Worm (Caenorhabditis elegans) whole organism, L2 larva: Measurements from ENCODE around the gene gcsh-1.

ENCODE experiments used
- F13H6.1 ChIP-seq: sonication (generic microtip); optimal IDR thresholded peaks from 2 replicates; lab custom pipeline; 2016; ENCODE audit warnings: missing genetic modification characterization, missing compliant biosample characterization
- R02D3.7 ChIP-seq: fragments of 150-350 bp; optimal IDR thresholded peaks from 2 replicates; lab custom pipeline; 2014; ENCODE audit warnings: missing biosample characterization, missing genetic modification characterization
- alr-1 ChIP-seq: fragments of 150-350 bp; optimal IDR thresholded peaks from 2 replicates; lab custom pipeline; 2014; ENCODE audit warnings: missing biosample characterization, missing genetic modification characterization
- ama-1 ChIP-seq: fragments of 150-350 bp; optimal IDR thresholded peaks from 2 replicates; lab custom pipeline; 2018; ENCODE audit warnings: inconsistent platforms
- ceh-16 ChIP-seq: fragments of 150-350 bp; optimal IDR thresholded peaks from 2 replicates; lab custom pipeline; 2014; ENCODE audit warnings: missing biosample characterization, missing genetic modification characterization
- crh-2 ChIP-seq: sonication (generic microtip); optimal IDR thresholded peaks from 2 replicates; lab custom pipeline; 2017; ENCODE audit warnings: missing biosample characterization, missing genetic modification characterization
- dmd-4 ChIP-seq: sonication (generic microtip); optimal IDR thresholded peaks from 2 replicates; lab custom pipeline; 2017; ENCODE audit warnings: missing biosample characterization, missing genetic modification characterization
- egl-27 ChIP-seq: sonication (generic microtip); optimal IDR thresholded peaks from 3 replicates; lab custom pipeline; 2017; ENCODE audit warnings: missing biosample characterization, missing genetic modification reagents, missing genetic modification characterization
- elt-1 ChIP-seq: fragments of 150-350 bp; optimal IDR thresholded peaks from 2 replicates; lab custom pipeline; 2014; ENCODE audit warnings: missing biosample characterization, missing genetic modification characterization
- fos-1 ChIP-seq: fragments of 150-350 bp; optimal IDR thresholded peaks from 2 replicates; lab custom pipeline; 2014; ENCODE audit warnings: missing biosample characterization, missing genetic modification characterization
- gmeb-1 ChIP-seq: fragments of 150-350 bp; optimal IDR thresholded peaks from 2 replicates; lab custom pipeline; 2014; ENCODE audit warnings: missing biosample characterization, missing genetic modification characterization
- lin-13 ChIP-seq: fragments of 150-350 bp; optimal IDR thresholded peaks from 2 replicates; lab custom pipeline; 2014; ENCODE audit warnings: missing biosample characterization, missing genetic modification reagents, missing genetic modification characterization
- lin-39 ChIP-seq: fragments of 150-350 bp; optimal IDR thresholded peaks from 2 replicates; lab custom pipeline; 2014; ENCODE audit warnings: missing biosample characterization, missing genetic modification reagents, missing genetic modification characterization
- nhr-11 ChIP-seq: fragments of 150-350 bp; optimal IDR thresholded peaks from 2 replicates; lab custom pipeline; 2014; ENCODE audit warnings: missing biosample characterization, missing genetic modification characterization
- nhr-129 ChIP-seq: fragments of 150-350 bp; optimal IDR thresholded peaks from 2 replicates; lab custom pipeline; 2014; ENCODE audit warnings: missing biosample characterization, missing genetic modification characterization
- nhr-21 ChIP-seq: fragments of 150-350 bp; optimal IDR thresholded peaks from 2 replicates; lab custom pipeline; 2014; ENCODE audit warnings: missing biosample characterization, missing genetic modification characterization
- nhr-23 ChIP-seq: fragments of 150-350 bp; optimal IDR thresholded peaks from 2 replicates; lab custom pipeline; 2014; ENCODE audit warnings: missing biosample characterization, missing genetic modification reagents, missing genetic modification characterization
- nhr-237 ChIP-seq: fragments of 150-350 bp; optimal IDR thresholded peaks from 2 replicates; lab custom pipeline; 2014; ENCODE audit warnings: missing biosample characterization, missing genetic modification characterization
- nhr-25 ChIP-seq: fragments of 150-350 bp; sonication (generic microtip); optimal IDR thresholded peaks from 3 replicates; lab custom pipeline; 2014; ENCODE audit warnings: missing biosample characterization, missing genetic modification characterization
- nhr-6 ChIP-seq: fragments of 150-350 bp; optimal IDR thresholded peaks from 2 replicates; lab custom pipeline; 2014; ENCODE audit warnings: missing biosample characterization, missing genetic modification characterization
- nhr-77 ChIP-seq: fragments of 150-350 bp; optimal IDR thresholded peaks from 2 replicates; lab custom pipeline; 2014; ENCODE audit warnings: missing biosample characterization, missing genetic modification characterization
- peb-1 ChIP-seq: fragments of 150-350 bp; optimal IDR thresholded peaks from 2 replicates; lab custom pipeline; 2014; ENCODE audit warnings: missing biosample characterization, missing genetic modification characterization
- sem-4 ChIP-seq: fragments of 150-350 bp; optimal IDR thresholded peaks from 2 replicates; lab custom pipeline; 2014; ENCODE audit warnings: missing biosample characterization, missing genetic modification reagents, missing genetic modification characterization
- skn-1 ChIP-seq: sonication (generic microtip); optimal IDR thresholded peaks from 2 replicates; lab custom pipeline; 2017; ENCODE audit warnings: missing biosample characterization, missing genetic modification characterization
- sma-3 ChIP-seq: sonication (generic microtip); optimal IDR thresholded peaks from 2 replicates; lab custom pipeline; 2016; ENCODE audit warnings: missing genetic modification reagents, missing genetic modification characterization, missing compliant biosample characterization
- sma-9 ChIP-seq, 2 experiments: fragments of 150-350 bp in 1 of 2; sonication (generic microtip) in 1 of 2; optimal IDR thresholded peaks; 2 replicates each; lab custom pipeline; 2014 to 2016; ENCODE audit warnings: missing genetic modification characterization in 2 of 2, mild to moderate bottlenecking in 1 of 2, missing biosample characterization in 1 of 2, missing compliant biosample characterization in 1 of 2, missing genetic modification reagents in 1 of 2, moderate library complexity in 1 of 2
- unc-39 ChIP-seq: fragments of 150-350 bp; optimal IDR thresholded peaks from 2 replicates; lab custom pipeline; 2014; ENCODE audit warnings: missing biosample characterization, missing genetic modification characterization
- unc-55 ChIP-seq: fragments of 150-350 bp; sonication (generic microtip); optimal IDR thresholded peaks from 3 replicates; lab custom pipeline; 2014; ENCODE audit warnings: missing biosample characterization, missing genetic modification reagents, missing genetic modification characterization
- unc-62 ChIP-seq: fragments of 150-350 bp; optimal IDR thresholded peaks from 2 replicates; lab custom pipeline; 2014; ENCODE audit warnings: missing biosample characterization, missing genetic modification reagents, missing genetic modification characterization
- ztf-1 ChIP-seq: fragments of 200-800 bp; sonication (Bioruptor generic); conservative IDR thresholded peaks from 2 replicates; pipeline ENCODE4 v1.3.6; 2022; ENCODE audit warnings: missing genetic modification characterization, missing compliant biosample characterization
- ztf-4 ChIP-seq: fragments of 150-350 bp; optimal IDR thresholded peaks from 2 replicates; lab custom pipeline; 2014; ENCODE audit warnings: missing biosample characterization, missing genetic modification characterization

The gcsh-1 gene

DNA sequence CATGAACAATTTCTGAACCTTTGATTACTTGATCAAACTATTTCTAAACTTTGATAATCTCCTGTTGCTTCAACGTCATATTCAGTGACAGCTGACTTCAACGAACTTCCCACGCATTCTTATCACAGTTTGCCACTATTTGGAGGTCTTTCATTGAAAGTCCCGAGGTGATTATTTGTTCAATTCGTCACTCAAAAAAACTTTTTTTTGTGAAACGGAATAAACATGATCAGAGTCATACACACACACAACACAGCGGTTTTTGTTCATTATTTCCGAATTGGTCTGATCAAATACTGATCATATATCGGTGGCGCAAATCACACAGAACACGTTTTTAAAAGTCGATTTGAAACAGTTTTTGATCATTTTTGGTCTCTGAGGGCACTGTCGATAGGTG lies 41.5 kb upstream of the gcsh-1 start:
- TF ChIP-seq sma-9 (GFP tag; optimal IDR thresholded peaks at IDR 0.05; lab: Kevin White, UChicago) (peak; percentile 23), sma-9 (tag; optimal IDR thresholded peaks at IDR 0.05; lab: Kevin White, UChicago) (no peak), ztf-1 (no peak)
- TF ChIP-seq, all 48 proteins: peak for 1

DNA sequence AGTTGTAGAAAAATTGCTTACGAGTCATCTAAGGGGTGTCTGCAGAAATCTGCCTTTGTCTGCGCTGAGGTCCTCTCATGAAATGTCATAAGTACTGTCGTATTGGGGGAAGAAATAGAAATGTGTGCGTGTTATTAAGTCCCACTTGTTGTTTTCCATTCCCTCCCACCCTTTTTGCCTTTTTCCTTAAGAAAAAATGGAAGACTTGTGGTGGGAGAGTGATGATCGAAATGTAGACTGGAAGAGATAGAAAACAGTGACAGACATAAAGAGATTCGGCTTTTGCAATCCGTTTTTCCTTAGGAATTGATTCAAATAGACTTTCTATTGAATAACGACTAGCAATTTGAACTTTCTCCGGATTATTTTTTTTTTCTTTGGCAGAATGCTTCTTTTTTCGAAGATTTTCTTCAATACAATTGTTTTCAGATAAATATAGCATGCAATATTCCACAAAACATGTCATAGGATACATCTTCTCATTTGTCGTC lies 34.9 kb upstream of the gcsh-1 start, which contains the start of gene ram-5:
TSS of gene ram-5 (plus strand) at position 441 of the 491 bp plus-strand sequence.
- TF ChIP-seq ztf-4 (tag; lab: Kevin White, UChicago), result no peak
- TF ChIP-seq nhr-21 (tag; lab: Kevin White, UChicago), result no peak
- no peak for TF ChIP-seq gmeb-1 (tag; lab: Kevin White, UChicago)
- TF ChIP-seq F13H6.1 (tag; lab: Kevin White, UChicago), result no peak
- TF ChIP-seq nhr-23 (tag; lab: Kevin White, UChicago), result no peak
- no peak for TF ChIP-seq nhr-11 (tag; lab: Kevin White, UChicago)
- TF ChIP-seq fos-1 (tag; lab: Kevin White, UChicago), result no peak
- no peak for TF ChIP-seq skn-1 (tag; lab: Kevin White, UChicago)

DNA sequence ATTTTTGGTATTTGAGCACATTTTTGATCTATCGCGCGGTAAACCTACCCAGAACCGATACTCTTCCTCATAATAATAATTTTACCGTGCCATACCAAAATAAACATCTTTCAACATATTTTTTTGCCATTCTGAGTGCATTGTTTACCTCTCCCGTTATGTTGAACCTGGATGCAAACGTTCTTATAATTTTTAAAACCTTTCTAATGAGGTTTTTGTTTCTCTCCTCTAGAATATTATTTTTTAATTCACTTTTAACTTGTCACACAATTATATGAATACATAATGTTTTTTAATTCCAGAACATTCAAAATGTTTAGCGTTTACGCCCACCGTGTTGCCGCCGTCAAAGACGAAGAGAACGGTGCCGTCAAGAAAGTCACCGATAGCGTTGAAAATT lies 30.7 kb upstream of the gcsh-1 start, which contains the start of gene enri-2:
TSS of gene enri-2 (plus strand) at position 301 of the 400 bp plus-strand sequence.
- TF ChIP-seq nhr-77 (tag; lab: Kevin White, UChicago) (no peak), F13H6.1 (tag; lab: Kevin White, UChicago) (no peak), sem-4 (no peak)

DNA sequence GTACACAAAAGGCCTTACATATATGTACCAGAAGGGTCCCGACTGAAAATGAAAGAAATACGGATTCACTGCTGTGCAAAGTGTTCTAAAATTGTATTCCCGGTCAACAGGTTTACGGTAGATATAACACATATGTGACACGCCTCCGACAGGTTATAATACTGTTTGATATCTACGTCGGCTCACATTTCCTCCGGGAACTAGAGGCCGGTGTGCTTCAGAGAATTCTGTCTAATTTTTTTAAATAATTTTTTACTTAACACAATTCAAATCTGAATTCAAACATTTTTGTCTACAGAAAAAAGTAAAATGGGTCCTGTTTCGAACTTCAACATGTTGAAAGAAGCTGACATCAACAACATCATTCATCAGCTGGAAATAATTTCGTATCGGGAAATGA lies 28.4 kb upstream of the gcsh-1 start, which contains the start of gene T24C2.3:
TSS of gene T24C2.3 (plus strand) at position 301 of the 400 bp plus-strand sequence.
- no peak for TF ChIP-seq unc-62 (GFP tag; lab: Kevin White, UChicago)
- TF ChIP-seq peb-1, result no peak
- no peak for TF ChIP-seq F13H6.1 (tag; lab: Kevin White, UChicago)
- no peak for TF ChIP-seq alr-1
- no peak for TF ChIP-seq dmd-4 (tag; lab: Kevin White, UChicago)
- TF ChIP-seq gmeb-1 (tag; lab: Kevin White, UChicago), result no peak
- no peak for TF ChIP-seq ceh-16
- TF ChIP-seq nhr-25 (tag; lab: Kevin White, UChicago), result no peak
- no peak for TF ChIP-seq unc-39 (tag; lab: Kevin White, UChicago)
- TF ChIP-seq sma-3 (GFP tag; lab: Kevin White, UChicago), result no peak
- no peak for TF ChIP-seq ama-1 (lab: Kevin White, UChicago)
- TF ChIP-seq, all 48 proteins: peak for 0

DNA sequence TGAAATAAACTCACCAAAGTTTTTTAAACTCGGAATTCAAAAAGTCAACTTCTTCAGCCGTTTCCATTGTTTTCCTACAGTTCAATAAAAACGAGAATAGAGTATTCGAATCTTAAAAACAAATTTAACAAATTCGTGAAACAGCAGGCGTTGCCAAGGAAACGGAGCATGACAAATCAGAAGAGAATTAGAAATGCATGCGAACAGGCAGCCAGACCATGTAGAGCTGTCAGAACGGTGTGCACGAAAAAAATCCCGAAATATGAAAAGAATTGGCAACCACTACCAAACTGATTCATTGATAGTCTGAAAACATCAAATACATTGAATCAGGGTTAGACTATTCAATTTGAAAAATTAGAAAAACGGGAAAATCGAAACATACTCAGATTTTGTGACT lies 27.1 kb upstream of the gcsh-1 start, which contains the start of gene fbxa-81:
TSS of gene fbxa-81 (minus strand) at position 101 of the 400 bp plus-strand sequence.
- no peak for TF ChIP-seq sem-4
- TF ChIP-seq skn-1 (tag; lab: Kevin White, UChicago), result no peak
- no peak for TF ChIP-seq dmd-4 (tag; lab: Kevin White, UChicago)
- TF ChIP-seq nhr-237 (tag; lab: Kevin White, UChicago), result no peak
- TF ChIP-seq nhr-11 (tag; lab: Kevin White, UChicago), result no peak
- no peak for TF ChIP-seq sma-9 (GFP tag; optimal IDR thresholded peaks at IDR 0.05; lab: Kevin White, UChicago)
- no peak for TF ChIP-seq sma-9 (tag; optimal IDR thresholded peaks at IDR 0.05; lab: Kevin White, UChicago)
- no peak for TF ChIP-seq crh-2 (tag; lab: Kevin White, UChicago)
- no peak for TF ChIP-seq R02D3.7 (tag; lab: Kevin White, UChicago)
- no peak for TF ChIP-seq unc-55 (GFP tag; lab: Kevin White, UChicago)
- no peak for TF ChIP-seq egl-27
- no peak for TF ChIP-seq lin-39 (tag; lab: Kevin White, UChicago)
- no peak for TF ChIP-seq nhr-129 (tag; lab: Kevin White, UChicago)
- TF ChIP-seq ztf-4 (tag; lab: Kevin White, UChicago), result no peak
- no peak for TF ChIP-seq gmeb-1 (tag; lab: Kevin White, UChicago)
- no peak for TF ChIP-seq alr-1
- no peak for TF ChIP-seq fos-1 (tag; lab: Kevin White, UChicago)
- no peak for TF ChIP-seq nhr-23 (tag; lab: Kevin White, UChicago)
- TF ChIP-seq lin-13 (GFP tag; lab: Kevin White, UChicago), result no peak
- TF ChIP-seq nhr-6, result no peak

DNA sequence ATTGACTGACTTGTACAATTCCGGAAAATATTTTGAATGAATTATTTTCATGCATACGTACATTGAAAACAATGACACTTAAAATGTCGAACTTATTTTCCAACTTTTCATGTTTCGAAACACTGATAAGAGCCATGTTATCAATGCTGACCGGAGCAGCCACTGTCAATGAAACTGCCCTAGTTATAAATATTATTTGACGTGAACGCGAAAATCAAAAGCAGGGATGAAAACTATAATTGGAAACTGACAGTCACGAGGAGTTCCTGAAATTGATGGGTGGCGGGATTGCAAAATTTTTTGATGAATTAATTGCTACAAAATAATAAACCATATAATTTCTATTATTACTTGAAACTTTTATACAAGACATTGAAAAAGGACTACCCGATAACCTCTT lies 24.6 kb upstream of the gcsh-1 start:
- TF ChIP-seq fos-1 (tag; lab: Kevin White, UChicago), result peak; percentile 51
- peak; percentile 31 for TF ChIP-seq gmeb-1 (tag; lab: Kevin White, UChicago)
- TF ChIP-seq elt-1 (tag; lab: Kevin White, UChicago), result no peak
- TF ChIP-seq sma-9 (GFP tag; optimal IDR thresholded peaks at IDR 0.05; lab: Kevin White, UChicago), result peak; percentile 5
- TF ChIP-seq sma-9 (tag; optimal IDR thresholded peaks at IDR 0.05; lab: Kevin White, UChicago), result no peak
- TF ChIP-seq nhr-129 (tag; lab: Kevin White, UChicago), result no peak
- TF ChIP-seq, all 48 proteins: peak for 3
